Worm (Caenorhabditis elegans): ENCODE measurements around the gene cutl-19.
A peak's percentile ranks its signal among the peaks of the same experiment; 100 is the strongest.

DNA sequence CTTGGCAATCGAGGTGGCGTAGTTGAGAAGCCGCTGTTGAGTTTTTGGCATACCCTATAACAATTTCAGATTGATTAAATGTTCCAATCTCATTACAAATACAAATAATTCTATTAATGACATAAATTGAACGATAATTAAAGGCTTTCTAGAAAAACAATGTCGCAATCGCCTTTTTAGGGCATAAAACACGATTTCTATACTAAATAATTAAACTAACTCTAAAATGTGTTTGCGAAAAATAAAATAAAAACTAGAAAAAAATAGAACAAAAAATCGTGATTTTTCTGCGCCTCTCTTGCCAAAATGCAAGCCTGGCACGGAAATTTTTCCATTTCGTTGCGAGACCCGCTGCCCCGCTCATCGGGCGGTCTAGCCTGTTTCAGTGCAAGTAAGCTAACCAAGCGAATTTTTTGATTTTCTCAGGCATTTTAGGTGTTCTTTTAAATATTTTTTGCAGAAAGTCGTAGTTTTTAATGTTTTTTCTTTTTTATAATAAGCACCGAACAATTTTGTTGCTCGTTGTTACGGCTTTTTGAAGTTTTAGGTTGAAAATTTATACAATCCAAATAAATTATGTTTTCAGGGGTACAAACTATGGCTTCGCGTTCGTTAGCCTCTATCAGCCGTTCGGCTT, 10.5 kb upstream of the cutl-19 start, which contains the start of the genes C34E10.12, C34E10.10 and atp-2:
- TF ChIP-seq him-1 (tag; optimal IDR thresholded peaks at IDR 0.05) (peak; percentile 7), dao-5 (tag; optimal IDR thresholded peaks at IDR 0.05) (no peak)
